Worm (Caenorhabditis elegans) whole organism, L2 larva: Measurements from ENCODE around the gene ccpp-6.
"Not testable (repeated sequence)": the region's sequence is repeated elsewhere in the genome, so short reads cannot be mapped to it uniquely, and the experiment has no call there.

Experiments used
- mbf-1 ChIP-seq: sonication (generic microtip); optimal IDR thresholded peaks from 2 replicates; lab custom pipeline; 2017; ENCODE audit warnings: missing biosample characterization, missing genetic modification characterization
- sma-3 ChIP-seq: sonication (generic microtip); optimal IDR thresholded peaks from 2 replicates; lab custom pipeline; 2016; ENCODE audit warnings: missing genetic modification reagents, missing genetic modification characterization, missing compliant biosample characterization
- unc-55 ChIP-seq: fragments of 150-350 bp; sonication (generic microtip); optimal IDR thresholded peaks from 3 replicates; lab custom pipeline; 2014; ENCODE audit warnings: missing biosample characterization, missing genetic modification reagents, missing genetic modification characterization

ce11 chrII:5350357-5350756 is 36.8 kb downstream of the ccpp-6 start, which contains the start of gene F09E5.8:
- TF ChIP-seq sma-3; unc-55; mbf-1 (tag; lab: Kevin White, UChicago): not testable (repeated sequence)
